Fruit fly (Drosophila melanogaster) whole organism, embryonic: Measurements from ENCODE around the gene Cont.
A peak's percentile ranks its signal among the peaks of the same experiment; 100 is the strongest.

Source experiments
- Abd-B ChIP-seq: fragments of 200-800 bp; sonication (Bioruptor generic); optimal IDR thresholded peaks from 2 replicates; lab custom pipeline; 2018; ENCODE audit warnings: missing biosample characterization, mild to moderate bottlenecking, missing genetic modification characterization, moderate library complexity
- Ada2b ChIP-seq: fragments of 200-800 bp; sonication (Bioruptor generic); IDR thresholded peaks from 2 replicates; pipeline ENCODE4 v1.3.6; 2022; ENCODE audit warnings: missing biosample characterization, missing genetic modification characterization
- CG10543 ChIP-seq: fragments of 200-800 bp; sonication (Bioruptor generic); optimal IDR thresholded peaks from 3 replicates; lab custom pipeline; 2017; ENCODE audit warnings: missing biosample characterization, mild to moderate bottlenecking, missing genetic modification characterization, moderate library complexity
- CG11504 ChIP-seq: fragments of 200-800 bp; sonication (Bioruptor generic); optimal IDR thresholded peaks from 3 replicates; lab custom pipeline; 2019; ENCODE audit warnings: missing biosample characterization, mild to moderate bottlenecking, missing genetic modification characterization, moderate library complexity
- CG13775 ChIP-seq: fragments of 200-800 bp; sonication (Bioruptor generic); optimal IDR thresholded peaks from 3 replicates; lab custom pipeline; 2017; ENCODE audit warnings: missing biosample characterization, mild to moderate bottlenecking, missing genetic modification characterization
- CG13894 ChIP-seq: fragments of 200-800 bp; sonication (Bioruptor generic); optimal IDR thresholded peaks from 3 replicates; lab custom pipeline; 2018; ENCODE audit warnings: missing biosample characterization, mild to moderate bottlenecking, missing genetic modification characterization, moderate library complexity
- CG14710 ChIP-seq: fragments of 200-800 bp; sonication (Bioruptor generic); optimal IDR thresholded peaks from 3 replicates; lab custom pipeline; 2019; ENCODE audit warnings: missing biosample characterization, mild to moderate bottlenecking, missing genetic modification characterization, moderate library complexity
- CG16863 ChIP-seq: fragments of 200-800 bp; sonication (Bioruptor generic); optimal IDR thresholded peaks from 3 replicates; lab custom pipeline; 2016; ENCODE audit warnings: missing biosample characterization, missing genetic modification characterization
- CG2129 ChIP-seq: fragments of 200-800 bp; sonication (Bioruptor generic); IDR thresholded peaks from 2 replicates; pipeline ENCODE4 v1.3.6; 2022; ENCODE audit warnings: missing biosample characterization, missing genetic modification characterization; ENCODE audit not compliant: partially characterized antibody
- CG3838 ChIP-seq: fragments of 200-800 bp; sonication (Bioruptor generic); optimal IDR thresholded peaks from 3 replicates; lab custom pipeline; 2016; ENCODE audit warnings: missing biosample characterization, missing genetic modification characterization
- CG4854 ChIP-seq: fragments of 200-800 bp; sonication (Bioruptor generic); optimal IDR thresholded peaks from 2 replicates; lab custom pipeline; 2016; ENCODE audit warnings: missing biosample characterization, missing genetic modification characterization, inconsistent platforms
- CG7963 ChIP-seq: fragments of 200-800 bp; sonication (Bioruptor generic); IDR thresholded peaks from 3 replicates; pipeline ENCODE4 v1.3.6; 2022; ENCODE audit warnings: missing biosample characterization, missing genetic modification characterization; ENCODE audit not compliant: partially characterized antibody
- CG8478 ChIP-seq: fragments of >200 bp; optimal IDR thresholded peaks from 2 replicates; lab custom pipeline; 2018
- CrebB ChIP-seq: fragments of 200-800 bp; sonication (Bioruptor generic); optimal IDR thresholded peaks from 3 replicates; lab custom pipeline; 2018; ENCODE audit warnings: missing biosample characterization, mild to moderate bottlenecking, missing genetic modification characterization
- Dip3 ChIP-seq: fragments of 200-800 bp; sonication (Bioruptor generic); optimal IDR thresholded peaks from 3 replicates; lab custom pipeline; 2016; ENCODE audit warnings: missing biosample characterization, missing genetic modification characterization
- Elba2 ChIP-seq: fragments of 200-800 bp; sonication (Bioruptor generic); optimal IDR thresholded peaks from 3 replicates; lab custom pipeline; 2016; ENCODE audit warnings: missing biosample characterization, missing genetic modification characterization
- GATAe ChIP-seq: fragments of 200-800 bp; sonication (Bioruptor generic); conservative IDR thresholded peaks from 2 replicates; pipeline ENCODE4 v1.3.6; 2022; ENCODE audit warnings: missing biosample characterization, missing genetic modification characterization
- HHEX ChIP-seq: fragments of 200-800 bp; sonication (Bioruptor generic); optimal IDR thresholded peaks from 3 replicates; lab custom pipeline; 2017; ENCODE audit warnings: missing biosample characterization, mild to moderate bottlenecking, missing genetic modification characterization, missing genetic modification reagents
- HLHmδ ChIP-seq: fragments of 200-800 bp; sonication (Bioruptor generic); optimal IDR thresholded peaks from 2 replicates; lab custom pipeline; 2018; ENCODE audit warnings: missing biosample characterization, mild to moderate bottlenecking, missing genetic modification characterization, moderate library complexity
- Lpt ChIP-seq: fragments of >200 bp; optimal IDR thresholded peaks from 2 replicates; lab custom pipeline; 2018; ENCODE audit warnings: missing biosample characterization, missing genetic modification characterization
- Mad ChIP-seq: fragments of 200-800 bp; sonication (Bioruptor generic); optimal IDR thresholded peaks from 2 replicates; lab custom pipeline; 2016; ENCODE audit warnings: missing biosample characterization, missing genetic modification characterization
- Nf-YC ChIP-seq: fragments of 200-800 bp; optimal IDR thresholded peaks from 3 replicates; lab custom pipeline; 2019; ENCODE audit warnings: missing biosample characterization, mild to moderate bottlenecking, missing genetic modification characterization, moderate library complexity
- Opbp ChIP-seq: fragments of 200-800 bp; sonication (Bioruptor generic); IDR thresholded peaks from 3 replicates; pipeline ENCODE4 v1.3.6; 2022; ENCODE audit warnings: missing biosample characterization, missing genetic modification characterization; ENCODE audit not compliant: partially characterized antibody
- Sry-β ChIP-seq: fragments of 200-800 bp; sonication (Bioruptor generic); optimal IDR thresholded peaks from 2 replicates; lab custom pipeline; 2018; ENCODE audit warnings: missing biosample characterization, mild to moderate bottlenecking, missing genetic modification characterization, moderate library complexity
- Taf1 ChIP-seq: fragments of 200-800 bp; sonication (Bioruptor generic); IDR thresholded peaks from 2 replicates; pipeline ENCODE4 v1.3.6; 2022; ENCODE audit warnings: missing biosample characterization, missing genetic modification characterization
- Tbp ChIP-seq: fragments of >200 bp; optimal IDR thresholded peaks from 2 replicates; lab custom pipeline; 2018; ENCODE audit warnings: missing biosample characterization, missing genetic modification characterization
- Xbp1 ChIP-seq: fragments of 200-800 bp; sonication (Bioruptor generic); optimal IDR thresholded peaks from 3 replicates; lab custom pipeline; 2016; ENCODE audit warnings: missing biosample characterization, mild to moderate bottlenecking, missing genetic modification characterization
- abd-A ChIP-seq: fragments of 200-800 bp; sonication (Bioruptor generic); optimal IDR thresholded peaks from 3 replicates; lab custom pipeline; 2019; ENCODE audit warnings: missing biosample characterization, mild to moderate bottlenecking, missing genetic modification characterization, moderate library complexity
- ato ChIP-seq: fragments of 200-800 bp; sonication (Bioruptor generic); IDR thresholded peaks from 2 replicates; pipeline ENCODE4 v1.3.6; 2022; ENCODE audit warnings: missing biosample characterization, missing genetic modification characterization; ENCODE audit not compliant: partially characterized antibody
- bbx ChIP-seq: fragments of 200-800 bp; sonication (Bioruptor generic); IDR thresholded peaks from 2 replicates; pipeline ENCODE4 v1.3.6; 2022; ENCODE audit warnings: missing biosample characterization, missing genetic modification characterization; ENCODE audit not compliant: partially characterized antibody
- btn ChIP-seq: fragments of 200-800 bp; sonication (Bioruptor generic); optimal IDR thresholded peaks from 2 replicates; lab custom pipeline; 2016; ENCODE audit warnings: missing biosample characterization, missing genetic modification characterization
- cas ChIP-seq: fragments of 200-800 bp; sonication (Bioruptor generic); IDR thresholded peaks from 2 replicates; pipeline ENCODE4 v1.3.6; 2022; ENCODE audit warnings: missing biosample characterization, missing genetic modification characterization
- corto ChIP-seq: fragments of 200-800 bp; sonication (Bioruptor generic); optimal IDR thresholded peaks from 2 replicates; lab custom pipeline; 2016; ENCODE audit warnings: missing biosample characterization, mild to moderate bottlenecking, missing genetic modification characterization, moderate library complexity
- danr ChIP-seq: fragments of 200-800 bp; sonication (Bioruptor generic); IDR thresholded peaks from 2 replicates; pipeline ENCODE4 v1.3.6; 2022; ENCODE audit warnings: missing biosample characterization, missing genetic modification characterization
- ems ChIP-seq: fragments of 200-800 bp; sonication (Bioruptor generic); optimal IDR thresholded peaks from 3 replicates; lab custom pipeline; 2016; ENCODE audit warnings: missing biosample characterization, missing genetic modification characterization
- gcm2 ChIP-seq: fragments of 200-800 bp; sonication (Bioruptor generic); optimal IDR thresholded peaks from 2 replicates; lab custom pipeline; 2016; ENCODE audit warnings: missing biosample characterization, missing genetic modification characterization
- gro ChIP-seq: fragments of 200-800 bp; sonication (Bioruptor generic); optimal IDR thresholded peaks from 2 replicates; lab custom pipeline; 2016; ENCODE audit warnings: missing biosample characterization, missing genetic modification characterization
- her ChIP-seq: fragments of 200-800 bp; sonication (Bioruptor generic); optimal IDR thresholded peaks from 2 replicates; lab custom pipeline; 2016; ENCODE audit warnings: missing biosample characterization, missing genetic modification characterization
- ind ChIP-seq: fragments of 200-800 bp; sonication (Bioruptor generic); optimal IDR thresholded peaks from 3 replicates; lab custom pipeline; 2016; ENCODE audit warnings: missing biosample characterization, missing genetic modification characterization
- maf-S ChIP-seq: fragments of 200-800 bp; sonication (Bioruptor generic); optimal IDR thresholded peaks from 2 replicates; lab custom pipeline; 2016; ENCODE audit warnings: missing biosample characterization, missing genetic modification characterization
- mld ChIP-seq: fragments of 200-800 bp; sonication (Bioruptor generic); IDR thresholded peaks from 3 replicates; pipeline ENCODE4 v1.3.6; 2022; ENCODE audit warnings: missing biosample characterization, missing genetic modification characterization; ENCODE audit not compliant: partially characterized antibody
- nerfin-1 ChIP-seq: fragments of 200-800 bp; sonication (Bioruptor generic); optimal IDR thresholded peaks from 3 replicates; lab custom pipeline; 2019; ENCODE audit warnings: missing biosample characterization, mild to moderate bottlenecking, missing genetic modification characterization, moderate library complexity
- otp ChIP-seq: fragments of 200-800 bp; sonication (Bioruptor generic); IDR thresholded peaks from 3 replicates; pipeline ENCODE4, ENCODE4 v1.3.6; 2022; ENCODE audit warnings: missing biosample characterization, missing genetic modification characterization
- p53 ChIP-seq: fragments of 200-800 bp; sonication (Bioruptor generic); optimal IDR thresholded peaks from 2 replicates; lab custom pipeline; 2016; ENCODE audit warnings: missing biosample characterization, missing genetic modification characterization
- sisA ChIP-seq: fragments of 200-800 bp; sonication (Bioruptor generic); IDR thresholded peaks from 2 replicates; pipeline ENCODE4 v1.3.6; 2022; ENCODE audit warnings: missing biosample characterization, missing genetic modification characterization
- sna ChIP-seq: fragments of 200-800 bp; sonication (Bioruptor generic); IDR thresholded peaks from 2 replicates; pipeline ENCODE4 v1.3.6; 2022; ENCODE audit warnings: missing biosample characterization, missing genetic modification characterization; ENCODE audit not compliant: partially characterized antibody
- tgo ChIP-seq: fragments of 200-800 bp; sonication (Bioruptor generic); IDR thresholded peaks from 3 replicates; pipeline ENCODE4 v1.3.6; 2022; ENCODE audit warnings: missing biosample characterization, missing genetic modification characterization
- toy ChIP-seq: fragments of 200-800 bp; sonication (Bioruptor generic); IDR thresholded peaks from 2 replicates; pipeline ENCODE4 v1.3.6; 2022; ENCODE audit warnings: missing biosample characterization, missing genetic modification characterization
- vnd ChIP-seq: fragments of 200-800 bp; sonication (Bioruptor generic); IDR thresholded peaks from 3 replicates; pipeline ENCODE4 v1.3.6; 2022; ENCODE audit warnings: missing biosample characterization, missing genetic modification characterization; ENCODE audit not compliant: partially characterized antibody
- z ChIP-seq: fragments of 200-800 bp; sonication (Bioruptor generic); IDR thresholded peaks from 3 replicates; pipeline ENCODE4 v1.3.6; 2022; ENCODE audit warnings: missing biosample characterization, missing genetic modification characterization
- zen2 ChIP-seq: fragments of 200-800 bp; sonication (Bioruptor generic); IDR thresholded peaks from 3 replicates; pipeline ENCODE4 v1.3.6; 2022; ENCODE audit warnings: missing biosample characterization, missing genetic modification characterization; ENCODE audit not compliant: partially characterized antibody

Gene Cont

dm6 chr3R:4333964-4334363 lies 47.1 kb upstream of the Cont start, which contains the start of gene CG9776 (continued):
- TF ChIP-seq Taf1 (GFP tag; lab: Robert Waterston, UW) (no peak), corto (GFP tag; lab: Kevin White, UChicago) (no peak), CrebB (peak; percentile 29), sisA (GFP tag; lab: Robert Waterston, UW) (no peak; the same call in 1 of the 2 replicates), danr (no peak), HHEX (GFP tag; lab: Kevin White, UChicago) (no peak), CG3838 (GFP tag; lab: Kevin White, UChicago) (peak; percentile 21), Opbp (GFP tag; lab: Robert Waterston, UW) (peak; percentile 98), CG4854 (GFP tag; lab: Kevin White, UChicago) (no peak), vnd (peak; percentile 97), CG10543 (GFP tag; lab: Kevin White, UChicago) (no peak), maf-S (GFP tag; lab: Kevin White, UChicago) (peak; percentile 33), CG14710 (peak; percentile 78), otp (GFP tag; lab: Robert Waterston, UW) (no peak), gcm2 (GFP tag; lab: Kevin White, UChicago) (no peak), Elba2 (GFP tag; lab: Kevin White, UChicago) (peak; percentile 79), mld (GFP tag; lab: Robert Waterston, UW) (peak; percentile 98), toy (no peak), CG13894 (tag; lab: Kevin White, UChicago) (no peak), Nf-YC (tag; lab: Kevin White, UChicago) (no peak), HLHmδ (GFP tag; lab: Kevin White, UChicago) (no peak), bbx (peak; percentile 98), Ada2b (GFP tag; lab: Robert Waterston, UW) (0 out of 2 replicates have a peak, but pooled peaks have one; percentile 14), Mad (GFP tag; lab: Kevin White, UChicago) (peak; percentile 44), CG2129 (GFP tag; lab: Robert Waterston, UW) (peak; percentile 91), ems (peak; percentile 70), CG7963 (GFP tag; lab: Robert Waterston, UW) (peak; percentile 99), Xbp1 (GFP tag; lab: Kevin White, UChicago) (peak; percentile 78), btn (GFP tag; lab: Kevin White, UChicago) (no peak), ato (GFP tag; lab: Robert Waterston, UW) (peak; percentile 99), tgo (GFP tag; lab: Robert Waterston, UW) (peak; percentile 51; the same call in 2 of the 3 replicates), p53 (peak; percentile 74), zen2 (peak; percentile 98), her (GFP tag; lab: Kevin White, UChicago) (peak; percentile 50), Dip3 (GFP tag; lab: Kevin White, UChicago) (peak; percentile 57), Tbp (GFP tag; lab: Kevin White, UChicago) (no peak), cas (GFP tag; lab: Robert Waterston, UW) (no peak), CG8478 (no peak), CG13775 (GFP tag; lab: Kevin White, UChicago) (peak; percentile 35), gro (GFP tag; lab: Kevin White, UChicago) (peak; percentile 67), sna (GFP tag; lab: Robert Waterston, UW) (peak; percentile 95), ind (GFP tag; lab: Kevin White, UChicago) (peak; percentile 52), abd-A (tag; lab: Kevin White, UChicago) (no peak), nerfin-1 (tag; lab: Kevin White, UChicago) (no peak), Lpt (GFP tag; lab: Kevin White, UChicago) (no peak), CG11504 (tag; lab: Kevin White, UChicago) (no peak), Abd-B (GFP tag; lab: Kevin White, UChicago) (no peak), GATAe (GFP tag; lab: Robert Waterston, UW) (no peak), z (GFP tag; lab: Robert Waterston, UW) (no peak), Sry-β (GFP tag; lab: Kevin White, UChicago) (peak; percentile 24), CG16863 (GFP tag; lab: Kevin White, UChicago) (peak; percentile 65)
